Fruit fly (Drosophila melanogaster) whole organism, embryonic: ENCODE data around the gene Gs1l.

ENCODE experiments used
- Abd-B ChIP-seq: fragments of 200-800 bp; sonication (Bioruptor generic); optimal IDR thresholded peaks from 2 replicates; lab custom pipeline; 2018; ENCODE audit warnings: missing biosample characterization, mild to moderate bottlenecking, missing genetic modification characterization, moderate library complexity
- Atf3 ChIP-seq: fragments of 200-800 bp; sonication (Bioruptor generic); optimal IDR thresholded peaks from 3 replicates; lab custom pipeline; 2016; ENCODE audit warnings: missing biosample characterization, missing genetic modification characterization
- BtbVII ChIP-seq: fragments of 200-800 bp; sonication (Bioruptor generic); optimal IDR thresholded peaks from 3 replicates; lab custom pipeline; 2017; ENCODE audit warnings: missing biosample characterization, mild to moderate bottlenecking, missing genetic modification characterization
- CG10274 ChIP-seq: fragments of 200-800 bp; sonication (Bioruptor generic); optimal IDR thresholded peaks from 3 replicates; lab custom pipeline; 2017; ENCODE audit warnings: missing biosample characterization, mild to moderate bottlenecking, missing genetic modification characterization
- CG11247 ChIP-seq: fragments of 200-800 bp; sonication (Bioruptor generic); IDR thresholded peaks from 2 replicates; pipeline ENCODE4 v1.3.6; 2022; ENCODE audit warnings: missing biosample characterization, missing genetic modification characterization
- CG11456 ChIP-seq: fragments of 200-800 bp; sonication (Bioruptor generic); IDR thresholded peaks from 3 replicates; pipeline ENCODE4 v1.3.6; 2022; ENCODE audit warnings: missing biosample characterization, missing genetic modification characterization
- CG11504 ChIP-seq: fragments of 200-800 bp; sonication (Bioruptor generic); optimal IDR thresholded peaks from 3 replicates; lab custom pipeline; 2019; ENCODE audit warnings: missing biosample characterization, mild to moderate bottlenecking, missing genetic modification characterization, moderate library complexity
- CG12236 ChIP-seq: fragments of 200-800 bp; sonication (Bioruptor generic); optimal IDR thresholded peaks from 2 replicates; lab custom pipeline; 2016; ENCODE audit warnings: missing biosample characterization, missing genetic modification characterization
- CG1233 ChIP-seq: fragments of 200-800 bp; sonication (Bioruptor generic); optimal IDR thresholded peaks from 4 replicates; lab custom pipeline; 2018; ENCODE audit warnings: missing biosample characterization, mild to moderate bottlenecking, missing genetic modification characterization
- CG14667 ChIP-seq: fragments of 200-800 bp; sonication (Bioruptor generic); IDR thresholded peaks from 2 replicates; pipeline ENCODE4 v1.3.6; 2022; ENCODE audit warnings: missing biosample characterization, missing genetic modification characterization
- CG15073 ChIP-seq: fragments of 200-800 bp; sonication (Bioruptor generic); optimal IDR thresholded peaks from 2 replicates; lab custom pipeline; 2016; ENCODE audit warnings: missing biosample characterization, missing genetic modification characterization
- CG17568 ChIP-seq: fragments of 200-800 bp; sonication (Bioruptor generic); optimal IDR thresholded peaks from 2 replicates; lab custom pipeline; 2018; ENCODE audit warnings: missing biosample characterization, mild to moderate bottlenecking, missing genetic modification characterization, moderate library complexity
- CG4404 ChIP-seq: fragments of 200-800 bp; sonication (Bioruptor generic); IDR thresholded peaks from 2 replicates; pipeline ENCODE4 v1.3.6; 2022; ENCODE audit warnings: missing biosample characterization, missing genetic modification characterization
- CG6689 ChIP-seq: fragments of 200-800 bp; sonication (Bioruptor generic); IDR thresholded peaks from 2 replicates; pipeline ENCODE4 v1.3.6; 2022; ENCODE audit warnings: missing biosample characterization, missing genetic modification characterization
- CG6813 ChIP-seq: fragments of 200-800 bp; sonication (Bioruptor generic); optimal IDR thresholded peaks from 2 replicates; lab custom pipeline; 2017; ENCODE audit warnings: missing biosample characterization, missing genetic modification characterization, mild to moderate bottlenecking, moderate library complexity, missing genetic modification reagents
- CG7963 ChIP-seq: fragments of 200-800 bp; sonication (Bioruptor generic); IDR thresholded peaks from 3 replicates; pipeline ENCODE4 v1.3.6; 2022; ENCODE audit warnings: missing biosample characterization, missing genetic modification characterization; ENCODE audit not compliant: partially characterized antibody
- CG7987 ChIP-seq: fragments of 200-800 bp; sonication (Bioruptor generic); optimal IDR thresholded peaks from 2 replicates; lab custom pipeline; 2018; ENCODE audit warnings: missing biosample characterization, mild to moderate bottlenecking, missing genetic modification characterization, moderate library complexity
- CG9727 ChIP-seq: fragments of 200-800 bp; sonication (Bioruptor generic); optimal IDR thresholded peaks from 3 replicates; lab custom pipeline; 2017; ENCODE audit warnings: missing biosample characterization, mild to moderate bottlenecking, missing genetic modification characterization
- CoRest ChIP-seq: fragments of 200-800 bp; sonication (Bioruptor generic); optimal IDR thresholded peaks from 3 replicates; lab custom pipeline; 2018; ENCODE audit warnings: missing biosample characterization, mild to moderate bottlenecking, missing genetic modification characterization, moderate library complexity
- D19A ChIP-seq: fragments of 200-800 bp; optimal IDR thresholded peaks from 3 replicates; lab custom pipeline; 2019; ENCODE audit warnings: missing biosample characterization, mild to moderate bottlenecking, missing genetic modification characterization, moderate library complexity
- Dfd ChIP-seq, 2 experiments: fragments of >200 bp; optimal IDR thresholded peaks; 2 replicates each; lab custom pipeline; 2017; ENCODE audit warnings: missing biosample characterization in 2 of 2, missing genetic modification characterization in 2 of 2
- Ets97D ChIP-seq: fragments of 200-800 bp; sonication (Bioruptor generic); optimal IDR thresholded peaks from 3 replicates; lab custom pipeline; 2016; ENCODE audit warnings: missing biosample characterization, missing genetic modification characterization
- Fer2 ChIP-seq: fragments of 200-800 bp; sonication (Bioruptor generic); optimal IDR thresholded peaks from 2 replicates; lab custom pipeline; 2018; ENCODE audit warnings: missing biosample characterization, mild to moderate bottlenecking, missing genetic modification characterization, moderate library complexity
- Hmx ChIP-seq: fragments of 200-800 bp; sonication (Bioruptor generic); optimal IDR thresholded peaks from 2 replicates; lab custom pipeline; 2016; ENCODE audit warnings: missing biosample characterization, missing genetic modification characterization
- Jarid2 ChIP-seq: fragments of 200-800 bp; sonication (Bioruptor generic); optimal IDR thresholded peaks from 3 replicates; lab custom pipeline; 2017; ENCODE audit warnings: mild to moderate bottlenecking, missing biosample characterization, missing genetic modification reagents, missing genetic modification characterization
- Mrtf ChIP-seq: fragments of 200-800 bp; sonication (Bioruptor generic); IDR thresholded peaks from 3 replicates; pipeline ENCODE4 v1.3.6; 2022; ENCODE audit warnings: missing biosample characterization, missing genetic modification characterization
- Side ChIP-seq: fragments of 200-800 bp; sonication (Bioruptor generic); optimal IDR thresholded peaks from 2 replicates; lab custom pipeline; 2016; ENCODE audit warnings: missing biosample characterization, missing genetic modification characterization
- YL-1 ChIP-seq: fragments of 200-800 bp; sonication (Bioruptor generic); optimal IDR thresholded peaks from 3 replicates; lab custom pipeline; 2017; ENCODE audit warnings: missing biosample characterization, mild to moderate bottlenecking, missing genetic modification characterization
- br ChIP-seq: fragments of >200 bp; optimal IDR thresholded peaks from 2 replicates; lab custom pipeline; 2017
- cg ChIP-seq: fragments of 200-800 bp; sonication (Bioruptor generic); optimal IDR thresholded peaks from 3 replicates; lab custom pipeline; 2019; ENCODE audit warnings: missing biosample characterization, mild to moderate bottlenecking, missing genetic modification characterization, moderate library complexity
- chif ChIP-seq, 2 experiments: fragments of 200-800 bp; sonication (Bioruptor generic); optimal IDR thresholded peaks; 3 replicates each; lab custom pipeline; 2016; ENCODE audit warnings: missing biosample characterization in 2 of 2, missing genetic modification characterization in 2 of 2
- croc ChIP-seq: fragments of 200-800 bp; sonication (Bioruptor generic); conservative IDR thresholded peaks from 3 replicates; pipeline ENCODE4 v1.3.6; 2022; ENCODE audit warnings: missing biosample characterization, missing genetic modification characterization
- danr ChIP-seq: fragments of 200-800 bp; sonication (Bioruptor generic); IDR thresholded peaks from 2 replicates; pipeline ENCODE4 v1.3.6; 2022; ENCODE audit warnings: missing biosample characterization, missing genetic modification characterization
- esg ChIP-seq: fragments of 200-800 bp; sonication (Bioruptor generic); conservative IDR thresholded peaks from 2 replicates; pipeline ENCODE4 v1.3.6; 2022; ENCODE audit warnings: missing biosample characterization, missing genetic modification characterization
- ewg ChIP-seq: fragments of 200-800 bp; sonication (Bioruptor generic); optimal IDR thresholded peaks from 3 replicates; lab custom pipeline; 2017; ENCODE audit warnings: mild to moderate bottlenecking, missing biosample characterization, missing genetic modification reagents, missing genetic modification characterization
- fd102C ChIP-seq: fragments of 200-800 bp; sonication (Bioruptor generic); optimal IDR thresholded peaks from 2 replicates; lab custom pipeline; 2018; ENCODE audit warnings: missing biosample characterization, mild to moderate bottlenecking, missing genetic modification characterization, moderate library complexity
- h ChIP-seq: fragments of >200 bp; optimal IDR thresholded peaks from 2 replicates; lab custom pipeline; 2017
- inv ChIP-seq: fragments of 200-800 bp; sonication (Bioruptor generic); IDR thresholded peaks from 2 replicates; pipeline ENCODE4 v1.3.6; 2022; ENCODE audit warnings: missing biosample characterization, missing genetic modification characterization; ENCODE audit not compliant: partially characterized antibody
- kay ChIP-seq: fragments of 200-800 bp; sonication (Bioruptor generic); optimal IDR thresholded peaks from 2 replicates; lab custom pipeline; 2016; ENCODE audit warnings: missing biosample characterization, missing genetic modification characterization
- lola ChIP-seq, 3 experiments: fragments of >200 bp in 2 of 3; fragments of 200-800 bp in 1 of 3; sonication (Bioruptor generic) in 1 of 3; optimal IDR thresholded peaks; 2 replicates each; lab custom pipeline; 2017 to 2019; ENCODE audit warnings: missing biosample characterization in 3 of 3, missing genetic modification characterization in 3 of 3, mild to moderate bottlenecking in 1 of 3, moderate library complexity in 1 of 3
- mld ChIP-seq: fragments of 200-800 bp; sonication (Bioruptor generic); IDR thresholded peaks from 3 replicates; pipeline ENCODE4 v1.3.6; 2022; ENCODE audit warnings: missing biosample characterization, missing genetic modification characterization; ENCODE audit not compliant: partially characterized antibody
- pzg ChIP-seq: fragments of 200-800 bp; sonication (Bioruptor generic); optimal IDR thresholded peaks from 3 replicates; lab custom pipeline; 2018; ENCODE audit warnings: missing biosample characterization, mild to moderate bottlenecking, missing genetic modification characterization, moderate library complexity
- sc ChIP-seq, 3 experiments: fragments of >200 bp in 2 of 3; fragments of 200-800 bp in 1 of 3; sonication (Bioruptor generic) in 1 of 3; optimal IDR thresholded peaks; 2 replicates in 2 of 3; 3 replicates in 1 of 3; lab custom pipeline; 2017; ENCODE audit warnings: mild to moderate bottlenecking in 1 of 3, missing biosample characterization in 1 of 3, missing genetic modification characterization in 1 of 3, missing genetic modification reagents in 1 of 3
- sens ChIP-seq: fragments of 200-800 bp; sonication (Bioruptor generic); peaks from one replicate; lab custom pipeline; 2016; ENCODE audit warnings: missing biosample characterization, missing genetic modification characterization
- seq ChIP-seq: fragments of 200-800 bp; sonication (Bioruptor generic); IDR thresholded peaks from 2 replicates; pipeline ENCODE4 v1.3.6; 2022; ENCODE audit warnings: missing biosample characterization, missing genetic modification characterization
- tin ChIP-seq: fragments of 200-800 bp; sonication (Bioruptor generic); optimal IDR thresholded peaks from 3 replicates; lab custom pipeline; 2016; ENCODE audit warnings: missing biosample characterization, missing genetic modification characterization
- trh ChIP-seq: fragments of 200-800 bp; sonication (Bioruptor generic); optimal IDR thresholded peaks from 2 replicates; lab custom pipeline; 2016; ENCODE audit warnings: missing biosample characterization, missing genetic modification characterization
- tx ChIP-seq: fragments of 200-800 bp; sonication (Bioruptor generic); optimal IDR thresholded peaks from 2 replicates; lab custom pipeline; 2016; ENCODE audit warnings: missing biosample characterization, missing genetic modification characterization
- unc-4 ChIP-seq: fragments of 200-800 bp; sonication (Bioruptor generic); IDR thresholded peaks from 2 replicates; pipeline ENCODE4 v1.3.6; 2022; ENCODE audit warnings: missing biosample characterization, missing genetic modification characterization; ENCODE audit not compliant: partially characterized antibody
- wdn ChIP-seq: fragments of 200-800 bp; sonication (Bioruptor generic); IDR thresholded peaks from 2 replicates; pipeline ENCODE4 v1.3.6; 2022; ENCODE audit warnings: missing biosample characterization, missing genetic modification characterization
- wek ChIP-seq: fragments of 200-800 bp; sonication (Bioruptor generic); optimal IDR thresholded peaks from 3 replicates; lab custom pipeline; 2018; ENCODE audit warnings: missing biosample characterization, mild to moderate bottlenecking, missing genetic modification characterization, moderate library complexity

Gs1l gene

DNA sequence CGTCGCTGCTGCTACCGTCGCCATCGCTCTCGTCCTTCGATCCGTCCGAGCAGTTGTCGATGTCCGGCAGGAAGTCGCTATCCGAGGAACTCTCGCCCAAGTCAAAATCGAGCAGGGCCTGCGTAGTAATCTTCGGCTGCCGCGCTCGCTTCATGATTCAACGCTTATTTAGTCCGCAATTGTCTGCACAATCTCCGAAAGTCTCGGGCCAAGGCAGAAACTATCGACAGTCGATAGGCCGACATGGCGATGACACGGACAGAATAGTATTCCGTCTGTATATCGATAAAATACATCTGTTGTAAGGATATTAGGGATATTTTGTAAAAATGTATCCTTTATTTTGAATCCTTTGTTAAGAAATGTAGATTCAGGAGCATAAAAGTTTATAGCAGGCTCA is 3.8 kb downstream of the Gs1l start, which contains the start of gene CG15439 (continued):
- TF ChIP-seq croc (GFP tag; lab: Robert Waterston, UW) (no peak), wdn (GFP tag; lab: Robert Waterston, UW) (no peak), lola (GFP tag; optimal IDR thresholded peaks at IDR 0.05; lab: Kevin White, UChicago) (no peak), CG6813 (GFP tag; lab: Kevin White, UChicago) (no peak), sc (optimal IDR thresholded peaks at IDR 0.05; lab: Kevin White, UChicago) (no peak), sc (GFP tag; optimal IDR thresholded peaks at IDR 0.05; lab: Kevin White, UChicago) (no peak), CG6689 (GFP tag; lab: Robert Waterston, UW) (no peak), mld (GFP tag; lab: Robert Waterston, UW) (peak; percentile 73; the same call in 1 of the 3 replicates), CG7963 (GFP tag; lab: Robert Waterston, UW) (peak; percentile 55; the same call in 2 of the 3 replicates), kay (GFP tag; lab: Kevin White, UChicago) (no peak), trh (GFP tag; lab: Kevin White, UChicago) (no peak), Abd-B (GFP tag; lab: Kevin White, UChicago) (no peak), Jarid2 (GFP tag; lab: Kevin White, UChicago) (no peak), Dfd (GFP tag; optimal IDR thresholded peaks at IDR 0.05; lab: Kevin White, UChicago) (no peak), Mrtf (GFP tag; lab: Robert Waterston, UW) (no peak), Side (no peak), CoRest (tag; lab: Kevin White, UChicago) (no peak), Hmx (no peak), CG14667 (GFP tag; lab: Robert Waterston, UW) (no peak), danr (GFP tag; lab: Robert Waterston, UW) (no peak), CG11456 (no peak), h (lab: Kevin White, UChicago) (no peak), BtbVII (no peak), cg (GFP tag; lab: Kevin White, UChicago) (no peak), chif (GFP tag; optimal IDR thresholded peaks at IDR 0.05; lab: Kevin White, UChicago) (no peak), CG9727 (GFP tag; lab: Kevin White, UChicago) (no peak), Atf3 (GFP tag; lab: Kevin White, UChicago) (no peak), ewg (GFP tag; lab: Kevin White, UChicago) (no peak), esg (GFP tag; lab: Robert Waterston, UW) (no peak), pzg (GFP tag; lab: Kevin White, UChicago) (peak; percentile 39), Fer2 (tag; lab: Kevin White, UChicago) (no peak), unc-4 (GFP tag; lab: Robert Waterston, UW) (peak; percentile 77), CG10274 (GFP tag; lab: Kevin White, UChicago) (no peak), CG17568 (GFP tag; lab: Kevin White, UChicago) (no peak), CG1233 (no peak), Ets97D (GFP tag; lab: Kevin White, UChicago) (no peak), CG11504 (no peak), wek (GFP tag; lab: Kevin White, UChicago) (peak; percentile 64), CG4404 (no peak), YL-1 (GFP tag; lab: Kevin White, UChicago) (peak; percentile 22), CG15073 (GFP tag; lab: Kevin White, UChicago) (no peak), tx (GFP tag; lab: Kevin White, UChicago) (no peak), CG12236 (GFP tag; lab: Kevin White, UChicago) (no peak), seq (no peak), inv (GFP tag; lab: Robert Waterston, UW) (peak; percentile 52), D19A (tag; lab: Kevin White, UChicago) (no peak), fd102C (GFP tag; lab: Kevin White, UChicago) (no peak), CG11247 (GFP tag; lab: Robert Waterston, UW) (no peak), sens (GFP tag; lab: Kevin White, UChicago) (no peak), tin (GFP tag; lab: Kevin White, UChicago) (no peak), CG7987 (GFP tag; lab: Kevin White, UChicago) (no peak), br (no peak)
